Worm (Caenorhabditis elegans) whole organism, L1 larva: Measurements from ENCODE around the gene C27B7.7.

Experiments used
- C04F5.9 ChIP-seq: sonication (generic microtip); optimal IDR thresholded peaks from 2 replicates; lab custom pipeline; 2016; ENCODE audit warnings: missing genetic modification characterization, missing compliant biosample characterization
- F16B12.6 ChIP-seq: fragments of 150-350 bp; optimal IDR thresholded peaks from 2 replicates; lab custom pipeline; 2014; ENCODE audit warnings: missing biosample characterization, missing genetic modification characterization
- Y116A8C.19 ChIP-seq: sonication (generic microtip); optimal IDR thresholded peaks from 2 replicates; lab custom pipeline; 2016; ENCODE audit warnings: missing compliant biosample characterization, missing genetic modification characterization, borderline replicate concordance
- alr-1 ChIP-seq: fragments of 200-800 bp; sonication (Bioruptor generic); optimal IDR thresholded peaks from 2 replicates; lab custom pipeline; 2018; ENCODE audit warnings: borderline replicate concordance, mild to moderate bottlenecking, missing genetic modification characterization, missing compliant biosample characterization
- ama-1 ChIP-seq: fragments of 150-350 bp; optimal IDR thresholded peaks from 2 replicates; lab custom pipeline; 2014
- ceh-63 ChIP-seq: fragments of 200-800 bp; sonication (Bioruptor generic); optimal IDR thresholded peaks from 2 replicates; lab custom pipeline; 2018; ENCODE audit warnings: mild to moderate bottlenecking, missing genetic modification characterization, missing compliant biosample characterization
- ceh-8 ChIP-seq: fragments of 200-800 bp; sonication (Bioruptor generic); optimal IDR thresholded peaks from 2 replicates; lab custom pipeline; 2018; ENCODE audit warnings: mild to moderate bottlenecking, missing genetic modification characterization, moderate library complexity, missing compliant biosample characterization
- ceh-88 ChIP-seq: fragments of 200-800 bp; sonication (Bioruptor generic); IDR thresholded peaks from 2 replicates; pipeline ENCODE4 v1.3.6; 2022; ENCODE audit warnings: missing genetic modification characterization, missing compliant biosample characterization
- ceh-90 ChIP-seq: sonication (generic microtip); optimal IDR thresholded peaks from 2 replicates; lab custom pipeline; 2016; ENCODE audit warnings: missing genetic modification characterization, missing compliant biosample characterization
- dpl-1 ChIP-seq, 3 experiments: fragments of 150-350 bp in 2 of 3; sonication (generic microtip) in 1 of 3; optimal IDR thresholded peaks; 2 replicates each; lab custom pipeline; 2014 to 2017; ENCODE audit warnings: missing biosample characterization in 3 of 3, missing genetic modification characterization in 3 of 3, missing genetic modification reagents in 3 of 3
- efl-1 ChIP-seq, 4 experiments: fragments of 150-350 bp; optimal IDR thresholded peaks in 3 of 4; peaks in 1 of 4; 1 replicate in 1 of 4; 2 replicates in 3 of 4; lab custom pipeline; 2014; ENCODE audit warnings: missing biosample characterization in 2 of 4, missing genetic modification characterization in 2 of 4, missing genetic modification reagents in 2 of 4
- egl-13 ChIP-seq: sonication (generic microtip); optimal IDR thresholded peaks from 2 replicates; lab custom pipeline; 2016; ENCODE audit warnings: missing genotype, missing genetic modification reagents, missing genetic modification characterization, missing compliant biosample characterization
- egl-27 ChIP-seq, 2 experiments: fragments of 150-350 bp in 1 of 2; sonication (generic microtip); optimal IDR thresholded peaks; 3 replicates each; lab custom pipeline; 2017 to 2018; ENCODE audit warnings: missing biosample characterization in 2 of 2, missing genetic modification characterization in 2 of 2, missing genetic modification reagents in 2 of 2
- elt-3 ChIP-seq, 6 experiments: fragments of 150-350 bp in 1 of 6; sonication (generic microtip); optimal IDR thresholded peaks; 2 replicates each; lab custom pipeline; 2017 to 2018; ENCODE audit warnings: missing biosample characterization in 6 of 6, missing genetic modification characterization in 6 of 6, inconsistent platforms in 1 of 6
- fkh-10 ChIP-seq: sonication (generic microtip); optimal IDR thresholded peaks from 2 replicates; lab custom pipeline; 2017; ENCODE audit warnings: missing biosample characterization, missing genetic modification reagents, missing genetic modification characterization
- fkh-8 ChIP-seq: sonication (generic microtip); optimal IDR thresholded peaks from 2 replicates; lab custom pipeline; 2016; ENCODE audit warnings: mild to moderate bottlenecking, missing genetic modification characterization, missing compliant biosample characterization
- hlh-17 ChIP-seq: fragments of 200-800 bp; sonication (Bioruptor generic); optimal IDR thresholded peaks from 2 replicates; lab custom pipeline; 2018; ENCODE audit warnings: missing genetic modification characterization, mild to moderate bottlenecking, missing compliant biosample characterization, moderate library complexity, borderline replicate concordance
- hlh-4 ChIP-seq: sonication (generic microtip); optimal IDR thresholded peaks from 2 replicates; lab custom pipeline; 2016; ENCODE audit warnings: mild to moderate bottlenecking, missing genetic modification characterization, missing compliant biosample characterization
- hpl-2 ChIP-seq: fragments of 150-350 bp; optimal IDR thresholded peaks from 2 replicates; lab custom pipeline; 2014; ENCODE audit warnings: missing biosample characterization, missing genetic modification reagents, missing genetic modification characterization
- jun-1 ChIP-seq: fragments of 150-350 bp; optimal IDR thresholded peaks from 2 replicates; lab custom pipeline; 2014; ENCODE audit warnings: missing biosample characterization, missing genetic modification reagents, missing genetic modification characterization
- lin-14 ChIP-seq: fragments of 200-800 bp; sonication (Bioruptor generic); optimal IDR thresholded peaks from 2 replicates; lab custom pipeline; 2018; ENCODE audit warnings: mild to moderate bottlenecking, missing genetic modification characterization, moderate library complexity, missing compliant biosample characterization
- lin-35 ChIP-seq, 2 experiments: fragments of 150-350 bp; optimal IDR thresholded peaks; 2 replicates each; lab custom pipeline; 2014; ENCODE audit warnings: missing biosample characterization in 2 of 2, missing genetic modification characterization in 2 of 2, missing genetic modification reagents in 2 of 2
- lin-39 ChIP-seq: fragments of 150-350 bp; optimal IDR thresholded peaks from 2 replicates; lab custom pipeline; 2014; ENCODE audit warnings: missing biosample characterization, missing genetic modification reagents, missing genetic modification characterization
- mdl-1 ChIP-seq, 2 experiments: fragments of 150-350 bp; optimal IDR thresholded peaks; 2 replicates each; lab custom pipeline; 2014 to 2017; ENCODE audit warnings: missing biosample characterization in 2 of 2, missing genetic modification characterization in 2 of 2, inconsistent platforms in 1 of 2
- mep-1 ChIP-seq: fragments of 150-350 bp; optimal IDR thresholded peaks from 2 replicates; lab custom pipeline; 2014; ENCODE audit warnings: missing biosample characterization, missing genetic modification characterization
- nhr-20 ChIP-seq: sonication (generic microtip); optimal IDR thresholded peaks from 2 replicates; lab custom pipeline; 2016; ENCODE audit warnings: mild to moderate bottlenecking, missing genetic modification characterization, missing compliant biosample characterization
- nhr-237 ChIP-seq: fragments of 150-350 bp; optimal IDR thresholded peaks from 2 replicates; lab custom pipeline; 2014; ENCODE audit warnings: missing biosample characterization, missing genetic modification characterization
- nhr-47 ChIP-seq: sonication (generic microtip); optimal IDR thresholded peaks from 2 replicates; lab custom pipeline; 2016; ENCODE audit warnings: mild to moderate bottlenecking, missing genetic modification characterization, moderate library complexity, missing compliant biosample characterization
- nhr-71 ChIP-seq: sonication (generic microtip); optimal IDR thresholded peaks from 2 replicates; lab custom pipeline; 2016; ENCODE audit warnings: mild to moderate bottlenecking, missing genetic modification characterization, moderate library complexity, missing compliant biosample characterization
- nhr-84 ChIP-seq: sonication (generic microtip); optimal IDR thresholded peaks from 2 replicates; lab custom pipeline; 2017; ENCODE audit warnings: missing biosample characterization, missing genetic modification characterization
- nhr-90 ChIP-seq: sonication (generic microtip); optimal IDR thresholded peaks from 2 replicates; lab custom pipeline; 2016; ENCODE audit warnings: mild to moderate bottlenecking, missing genetic modification characterization, missing compliant biosample characterization; ENCODE audit not compliant: poor library complexity
- pag-3 ChIP-seq: sonication (generic microtip); optimal IDR thresholded peaks from 2 replicates; lab custom pipeline; 2017; ENCODE audit warnings: missing genetic modification characterization, mild to moderate bottlenecking, missing compliant biosample characterization, antibody characterized with exemption, borderline replicate concordance; ENCODE audit not compliant: insufficient read depth
- pax-3 ChIP-seq: fragments of 200-800 bp; sonication (Bioruptor generic); optimal IDR thresholded peaks from 2 replicates; lab custom pipeline; 2018; ENCODE audit warnings: mild to moderate bottlenecking, missing genetic modification characterization, moderate library complexity, missing compliant biosample characterization
- skn-1 ChIP-seq: fragments of 150-350 bp; optimal IDR thresholded peaks from 2 replicates; lab custom pipeline; 2014; ENCODE audit warnings: missing biosample characterization, missing genetic modification characterization
- sup-37 ChIP-seq: fragments of 200-800 bp; sonication (Bioruptor generic); optimal IDR thresholded peaks from 2 replicates; lab custom pipeline; 2018; ENCODE audit warnings: mild to moderate bottlenecking, missing genetic modification characterization, missing compliant biosample characterization
- swsn-7 ChIP-seq: sonication (generic microtip); optimal IDR thresholded peaks from 2 replicates; lab custom pipeline; 2016; ENCODE audit warnings: missing genetic modification characterization, missing compliant biosample characterization
- unc-130 ChIP-seq: fragments of 150-350 bp; optimal IDR thresholded peaks from 2 replicates; lab custom pipeline; 2017; ENCODE audit warnings: missing biosample characterization, missing genetic modification characterization, inconsistent platforms
- unc-62 ChIP-seq: fragments of 150-350 bp; optimal IDR thresholded peaks from 2 replicates; lab custom pipeline; 2014; ENCODE audit warnings: missing biosample characterization, missing genetic modification reagents, missing genetic modification characterization
- unc-86 ChIP-seq: sonication (generic microtip); optimal IDR thresholded peaks from 2 replicates; lab custom pipeline; 2016; ENCODE audit warnings: missing genetic modification characterization, missing compliant biosample characterization
- unc-98 ChIP-seq: fragments of 200-800 bp; sonication (Bioruptor generic); IDR thresholded peaks from 2 replicates; pipeline ENCODE4 v1.3.6; 2022; ENCODE audit warnings: missing genetic modification characterization, missing compliant biosample characterization
- xbp-1 ChIP-seq: sonication (generic microtip); optimal IDR thresholded peaks from 2 replicates; lab custom pipeline; 2016; ENCODE audit warnings: missing genetic modification characterization, missing compliant biosample characterization
- zag-1 ChIP-seq: fragments of 150-350 bp; optimal IDR thresholded peaks from 2 replicates; lab custom pipeline; 2014; ENCODE audit warnings: missing biosample characterization, missing genetic modification characterization

C27B7.7 gene

ce11 chrIV:8949078-8950039, 42.5 kb downstream of the C27B7.7 start (continued):
- TF ChIP-seq alr-1 (tag; lab: Kevin White, UChicago) (no peak), egl-27 (tag; optimal IDR thresholded peaks at IDR 0.05; lab: Kevin White, UChicago) (no peak), ceh-90 (tag; lab: Kevin White, UChicago) (no peak), efl-1 (optimal IDR thresholded peaks at IDR 0.05; lab: Kevin White, UChicago) (peak; percentile 41 to 53), efl-1 (GFP tag; optimal IDR thresholded peaks at IDR 0.05 in 1 of 2; lab: Kevin White, UChicago) (peak; percentile 23 to 96), hpl-2 (no peak), lin-35 (GFP tag; optimal IDR thresholded peaks at IDR 0.05; lab: Kevin White, UChicago) (peak; percentile 9 to 91), hlh-17 (GFP tag; lab: Kevin White, UChicago) (no peak), unc-86 (tag; lab: Kevin White, UChicago) (no peak), skn-1 (tag; lab: Kevin White, UChicago) (peak; percentile 68), unc-62 (GFP tag; lab: Kevin White, UChicago) (no peak), fkh-8 (tag; lab: Kevin White, UChicago) (peak; percentile 43), xbp-1 (tag; lab: Kevin White, UChicago) (peak; percentile 64), nhr-90 (tag; lab: Kevin White, UChicago) (peak; percentile 92), lin-39 (tag; lab: Kevin White, UChicago) (no peak), pag-3 (tag; lab: Kevin White, UChicago) (no peak), sup-37 (GFP tag; lab: Kevin White, UChicago) (no peak), unc-130 (tag; lab: Kevin White, UChicago) (peak; percentile 48), pax-3 (tag; lab: Kevin White, UChicago) (peak; percentile 65), Y116A8C.19 (tag; lab: Kevin White, UChicago) (no peak), fkh-10 (GFP tag; lab: Kevin White, UChicago) (no peak), nhr-84 (tag; lab: Kevin White, UChicago) (no peak), nhr-20 (tag; lab: Kevin White, UChicago) (peak; percentile 95), lin-14 (GFP tag; lab: Kevin White, UChicago) (peak; percentile 95), elt-3 (tag; optimal IDR thresholded peaks at IDR 0.05; lab: Kevin White, UChicago) (peak in 2 of 6 experiments; percentile 86 to 88), zag-1 (no peak), unc-98 (no peak), F16B12.6 (no peak), dpl-1 (GFP tag; optimal IDR thresholded peaks at IDR 0.05; lab: Kevin White, UChicago) (peak; percentile 23 to 70 (median 53)), swsn-7 (peak; percentile 70), mdl-1 (tag; optimal IDR thresholded peaks at IDR 0.05; lab: Kevin White, UChicago) (peak in 1 of 2 experiments; percentile 99), mep-1 (tag; lab: Kevin White, UChicago) (peak; percentile 90), nhr-71 (tag; lab: Kevin White, UChicago) (peak; percentile 94), nhr-237 (tag; lab: Kevin White, UChicago) (no peak), ceh-8 (GFP tag; lab: Kevin White, UChicago) (no peak), ceh-88 (GFP tag; lab: Robert Waterston, UW) (peak; percentile 43; the same call in 1 of the 2 replicates), C04F5.9 (peak; percentile 32), hlh-4 (tag; lab: Kevin White, UChicago) (no peak), nhr-47 (tag; lab: Kevin White, UChicago) (peak; percentile 88), ceh-63 (no peak), ama-1 (peak; percentile 60), egl-13 (tag; lab: Kevin White, UChicago) (no peak), jun-1 (tag; lab: Kevin White, UChicago) (peak; percentile 53)
